Worm (Caenorhabditis elegans) whole organism, L1 larva: ENCODE data around the gene cya-2.

Source experiments
- C34B4.2 ChIP-seq: sonication (generic microtip); optimal IDR thresholded peaks from 2 replicates; lab custom pipeline; 2017; ENCODE audit warnings: mild to moderate bottlenecking, missing genetic modification characterization, missing compliant biosample characterization
- ceh-63 ChIP-seq: fragments of 200-800 bp; sonication (Bioruptor generic); optimal IDR thresholded peaks from 2 replicates; lab custom pipeline; 2018; ENCODE audit warnings: mild to moderate bottlenecking, missing genetic modification characterization, missing compliant biosample characterization
- ceh-8 ChIP-seq: fragments of 200-800 bp; sonication (Bioruptor generic); optimal IDR thresholded peaks from 2 replicates; lab custom pipeline; 2018; ENCODE audit warnings: mild to moderate bottlenecking, missing genetic modification characterization, moderate library complexity, missing compliant biosample characterization
- ces-1 ChIP-seq: fragments of 150-350 bp; optimal IDR thresholded peaks from 2 replicates; lab custom pipeline; 2014; ENCODE audit warnings: missing biosample characterization, missing genetic modification reagents, missing genetic modification characterization
- efl-1 ChIP-seq, 4 experiments: fragments of 150-350 bp; optimal IDR thresholded peaks in 3 of 4; peaks in 1 of 4; 1 replicate in 1 of 4; 2 replicates in 3 of 4; lab custom pipeline; 2014; ENCODE audit warnings: missing biosample characterization in 2 of 4, missing genetic modification characterization in 2 of 4, missing genetic modification reagents in 2 of 4
- elt-2 ChIP-seq: sonication (generic microtip); optimal IDR thresholded peaks from 2 replicates; lab custom pipeline; 2016; ENCODE audit warnings: missing genetic modification characterization, mild to moderate bottlenecking, inconsistent platforms, missing compliant biosample characterization, missing genetic modification reagents
- fkh-8 ChIP-seq: sonication (generic microtip); optimal IDR thresholded peaks from 2 replicates; lab custom pipeline; 2016; ENCODE audit warnings: mild to moderate bottlenecking, missing genetic modification characterization, missing compliant biosample characterization
- grh-1 ChIP-seq: fragments of 200-800 bp; sonication (Bioruptor generic); IDR thresholded peaks from 2 replicates; pipeline ENCODE4 v1.3.6; 2022; ENCODE audit warnings: missing genetic modification reagents, missing genetic modification characterization, missing compliant biosample characterization
- hlh-17 ChIP-seq: fragments of 200-800 bp; sonication (Bioruptor generic); optimal IDR thresholded peaks from 2 replicates; lab custom pipeline; 2018; ENCODE audit warnings: missing genetic modification characterization, mild to moderate bottlenecking, missing compliant biosample characterization, moderate library complexity, borderline replicate concordance
- jun-1 ChIP-seq: fragments of 150-350 bp; optimal IDR thresholded peaks from 2 replicates; lab custom pipeline; 2014; ENCODE audit warnings: missing biosample characterization, missing genetic modification reagents, missing genetic modification characterization
- lin-14 ChIP-seq: fragments of 200-800 bp; sonication (Bioruptor generic); optimal IDR thresholded peaks from 2 replicates; lab custom pipeline; 2018; ENCODE audit warnings: mild to moderate bottlenecking, missing genetic modification characterization, moderate library complexity, missing compliant biosample characterization
- lin-35 ChIP-seq, 2 experiments: fragments of 150-350 bp; optimal IDR thresholded peaks; 2 replicates each; lab custom pipeline; 2014; ENCODE audit warnings: missing biosample characterization in 2 of 2, missing genetic modification characterization in 2 of 2, missing genetic modification reagents in 2 of 2
- lin-39 ChIP-seq: fragments of 150-350 bp; optimal IDR thresholded peaks from 2 replicates; lab custom pipeline; 2014; ENCODE audit warnings: missing biosample characterization, missing genetic modification reagents, missing genetic modification characterization
- lir-3 ChIP-seq: sonication (generic microtip); optimal IDR thresholded peaks from 2 replicates; lab custom pipeline; 2016; ENCODE audit warnings: mild to moderate bottlenecking, missing genetic modification characterization, moderate library complexity, missing compliant biosample characterization; ENCODE audit not compliant: poor library complexity
- lsy-2 ChIP-seq, 2 experiments: fragments of 150-350 bp; optimal IDR thresholded peaks; 2 replicates each; lab custom pipeline; 2014; ENCODE audit warnings: missing biosample characterization in 2 of 2, missing genetic modification characterization in 2 of 2
- mep-1 ChIP-seq: fragments of 150-350 bp; optimal IDR thresholded peaks from 2 replicates; lab custom pipeline; 2014; ENCODE audit warnings: missing biosample characterization, missing genetic modification characterization
- nhr-19 ChIP-seq: fragments of 200-800 bp; sonication (Bioruptor generic); conservative IDR thresholded peaks from 2 replicates; pipeline ENCODE4 v1.3.6; 2022; ENCODE audit warnings: missing genetic modification characterization, missing compliant biosample characterization
- nhr-28 ChIP-seq: fragments of 150-350 bp; optimal IDR thresholded peaks from 2 replicates; lab custom pipeline; 2014; ENCODE audit warnings: missing biosample characterization, missing genetic modification characterization
- nhr-71 ChIP-seq: sonication (generic microtip); optimal IDR thresholded peaks from 2 replicates; lab custom pipeline; 2016; ENCODE audit warnings: mild to moderate bottlenecking, missing genetic modification characterization, moderate library complexity, missing compliant biosample characterization
- nhr-76 ChIP-seq: sonication (generic microtip); optimal IDR thresholded peaks from 2 replicates; lab custom pipeline; 2017; ENCODE audit warnings: missing biosample characterization, missing genetic modification characterization
- pag-3 ChIP-seq: sonication (generic microtip); optimal IDR thresholded peaks from 2 replicates; lab custom pipeline; 2017; ENCODE audit warnings: missing genetic modification characterization, mild to moderate bottlenecking, missing compliant biosample characterization, antibody characterized with exemption, borderline replicate concordance; ENCODE audit not compliant: insufficient read depth
- pqm-1 ChIP-seq: sonication (generic microtip); optimal IDR thresholded peaks from 3 replicates; lab custom pipeline; 2017; ENCODE audit warnings: missing biosample characterization, missing genetic modification characterization
- snu-23 ChIP-seq: sonication (generic microtip); optimal IDR thresholded peaks from 2 replicates; lab custom pipeline; 2016; ENCODE audit warnings: missing genetic modification characterization, missing compliant biosample characterization
- sptf-1 ChIP-seq: fragments of 150-350 bp; optimal IDR thresholded peaks from 2 replicates; lab custom pipeline; 2014; ENCODE audit warnings: missing biosample characterization, missing genetic modification characterization
- tlp-1 ChIP-seq: fragments of 150-350 bp; optimal IDR thresholded peaks from 2 replicates; lab custom pipeline; 2014; ENCODE audit warnings: missing biosample characterization, missing genetic modification characterization
- unc-98 ChIP-seq: fragments of 200-800 bp; sonication (Bioruptor generic); IDR thresholded peaks from 2 replicates; pipeline ENCODE4 v1.3.6; 2022; ENCODE audit warnings: missing genetic modification characterization, missing compliant biosample characterization
- zag-1 ChIP-seq: fragments of 150-350 bp; optimal IDR thresholded peaks from 2 replicates; lab custom pipeline; 2014; ENCODE audit warnings: missing biosample characterization, missing genetic modification characterization
- ztf-4 ChIP-seq: fragments of 150-350 bp; optimal IDR thresholded peaks from 2 replicates; lab custom pipeline; 2014; ENCODE audit warnings: missing biosample characterization, missing genetic modification characterization

cya-2 gene

DNA sequence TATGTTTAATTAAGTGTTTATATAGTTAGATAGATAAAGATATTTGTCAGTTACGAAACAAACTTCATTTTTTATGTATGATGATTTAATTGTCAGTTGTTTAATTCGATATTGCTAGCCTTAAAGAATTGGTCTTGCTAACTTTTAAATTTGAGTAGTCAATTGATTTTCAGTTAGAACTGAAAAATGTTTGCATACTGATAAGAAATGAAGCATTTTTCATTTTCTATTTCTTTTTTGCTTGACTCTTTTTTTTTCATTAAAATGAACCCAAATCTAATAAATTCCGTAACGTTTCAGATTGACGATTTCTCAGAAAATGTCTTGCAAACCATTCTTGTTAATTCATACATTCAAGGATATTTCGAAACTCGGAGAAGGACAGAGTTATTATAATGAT, 27.2 kb downstream of the cya-2 start, which contains the start of gene math-20:
Gene math-20, plus strand, starts transcription at position 301 of the 400 bp plus-strand sequence.
- no peak for TF ChIP-seq tlp-1 (tag; lab: Kevin White, UChicago)
- no peak for TF ChIP-seq ces-1 (GFP tag; lab: Kevin White, UChicago)
- TF ChIP-seq snu-23 (GFP tag; lab: Kevin White, UChicago), result no peak
- TF ChIP-seq ztf-4 (tag; lab: Kevin White, UChicago), result no peak
- TF ChIP-seq ceh-8, result no peak
- no peak for TF ChIP-seq nhr-28 (tag; lab: Kevin White, UChicago)
- TF ChIP-seq lsy-2 (tag; optimal IDR thresholded peaks at IDR 0.05; lab: Kevin White, UChicago), result no peak
- no peak for TF ChIP-seq jun-1 (tag; lab: Kevin White, UChicago)
- no peak for TF ChIP-seq lin-35 (GFP tag; optimal IDR thresholded peaks at IDR 0.05; lab: Kevin White, UChicago)
- no peak for TF ChIP-seq fkh-8 (tag; lab: Kevin White, UChicago)
- TF ChIP-seq ceh-63, result no peak
- no peak for TF ChIP-seq nhr-19
- TF ChIP-seq C34B4.2, result no peak
- TF ChIP-seq lir-3 (tag; lab: Kevin White, UChicago), result no peak
- TF ChIP-seq, all 84 proteins: peak for 0

DNA sequence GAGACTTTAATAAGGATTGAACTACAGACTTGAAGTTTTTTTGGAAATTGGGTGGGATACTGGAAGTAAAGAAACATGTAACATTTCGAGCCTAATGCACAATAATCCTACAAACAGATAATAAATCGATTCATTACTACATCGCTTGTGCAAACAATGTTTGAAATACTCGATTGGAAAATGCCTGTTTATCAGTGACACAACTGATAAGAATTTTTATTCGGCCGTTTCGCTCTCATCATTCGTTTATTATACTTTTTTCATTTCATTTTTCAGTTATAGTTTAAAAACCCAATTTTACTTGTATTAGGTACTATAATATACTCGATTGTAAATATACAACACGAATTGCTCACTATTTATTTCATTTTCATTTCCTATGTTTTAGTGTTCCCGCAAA, 27.7 kb downstream of the cya-2 start:
- peak; percentile 27 for TF ChIP-seq pqm-1 (tag; lab: Kevin White, UChicago)
- TF ChIP-seq lin-35 (GFP tag; optimal IDR thresholded peaks at IDR 0.05; lab: Kevin White, UChicago), result peak in 1 of 2 experiments; percentile 14
- peak; percentile 84 for TF ChIP-seq elt-2 (tag; lab: Kevin White, UChicago)
- no peak for TF ChIP-seq lin-14 (GFP tag; lab: Kevin White, UChicago)

DNA sequence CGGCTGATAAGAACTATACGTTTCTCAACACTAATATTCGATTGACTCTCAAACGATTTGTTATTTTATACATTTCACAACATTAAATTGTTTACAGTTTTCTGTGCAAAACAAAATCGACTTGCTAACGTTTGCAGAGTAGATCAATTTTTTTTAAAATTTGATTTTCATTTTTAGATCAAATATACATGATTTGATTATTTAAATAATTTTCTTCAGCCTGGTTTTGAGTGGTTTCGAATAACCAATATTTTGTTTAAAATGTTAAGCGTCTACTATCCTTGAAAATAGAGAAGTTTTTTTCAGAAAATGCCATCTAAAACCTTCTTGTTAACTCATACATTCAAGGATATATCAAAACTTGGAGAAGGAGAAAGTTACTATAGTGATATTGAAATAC, 29.7 kb downstream of the cya-2 start, which contains the start of gene math-21:
Gene math-21, plus strand, starts transcription at position 301 of the 400 bp plus-strand sequence.
- TF ChIP-seq hlh-17 (GFP tag; lab: Kevin White, UChicago), result no peak

DNA sequence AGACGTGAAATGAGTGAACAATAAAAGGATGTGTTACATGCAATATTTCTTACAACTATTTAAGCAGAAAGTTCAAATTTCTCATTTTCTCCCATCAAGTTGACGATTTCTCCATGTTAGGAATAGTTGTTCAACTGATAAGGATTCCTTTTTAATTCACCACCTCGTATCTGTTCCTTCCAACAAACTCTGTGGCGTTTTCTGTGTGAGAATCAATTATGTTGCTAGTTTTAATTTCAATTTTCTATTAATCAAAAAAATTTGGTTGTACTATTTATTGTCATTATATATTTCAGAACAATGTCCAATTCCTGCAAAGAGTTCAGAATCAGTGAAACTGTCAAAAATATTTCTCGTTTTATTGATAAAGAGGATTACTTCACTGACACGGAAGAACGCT, 34.4 kb downstream of the cya-2 start, which contains the start of gene math-44:
Gene math-44, plus strand, starts transcription at position 301 of the 400 bp plus-strand sequence.
- TF ChIP-seq nhr-71 (tag; lab: Kevin White, UChicago) (no peak), lsy-2 (tag; optimal IDR thresholded peaks at IDR 0.05; lab: Kevin White, UChicago) (no peak), sptf-1 (tag; lab: Kevin White, UChicago) (no peak), pag-3 (no peak), grh-1 (no peak), unc-98 (no peak), efl-1 (optimal IDR thresholded peaks at IDR 0.05; lab: Kevin White, UChicago) (no peak), efl-1 (GFP tag; optimal IDR thresholded peaks at IDR 0.05 in 1 of 2; lab: Kevin White, UChicago) (peak in 1 of 2 experiments; percentile 30), nhr-76 (no peak)

DNA sequence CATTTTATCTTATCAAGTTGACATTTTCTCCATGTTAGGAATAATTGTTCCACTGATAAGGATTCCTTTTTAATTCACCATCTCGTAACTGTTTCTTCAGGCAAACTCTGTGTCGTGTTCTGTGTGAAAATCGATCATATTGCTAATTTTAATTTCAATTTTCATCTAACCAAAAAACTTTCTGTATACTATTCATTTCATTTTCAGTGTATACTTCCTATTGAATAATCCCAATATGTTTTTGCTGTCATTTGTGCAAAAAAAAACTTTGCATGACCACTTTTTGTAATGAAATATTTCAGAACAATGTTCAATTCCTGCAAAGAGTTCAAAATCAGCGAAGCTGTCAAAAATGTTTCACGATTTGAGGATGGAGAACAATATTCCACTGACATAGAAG, 36.4 kb downstream of the cya-2 start, which contains the start of gene Y16E11A.4:
Gene Y16E11A.4, plus strand, starts transcription at position 301 of the 400 bp plus-strand sequence.
- TF ChIP-seq mep-1 (no peak), lin-39 (no peak), zag-1 (tag; lab: Kevin White, UChicago) (no peak)
